Worm (Caenorhabditis elegans) whole organism, L4 larva: ENCODE results near the gene ttr-40.
A peak's percentile ranks its signal among the peaks of the same experiment; 100 is the strongest.

Source experiments
- F10B5.3 ChIP-seq: sonication (generic microtip); optimal IDR thresholded peaks from 2 replicates; lab custom pipeline; 2016; ENCODE audit warnings: mild to moderate bottlenecking, missing genetic modification characterization, missing compliant biosample characterization
- F37D6.2 ChIP-seq: sonication (generic microtip); optimal IDR thresholded peaks from 2 replicates; lab custom pipeline; 2016; ENCODE audit warnings: mild to moderate bottlenecking, missing genetic modification characterization, missing compliant biosample characterization
- F49E8.2 ChIP-seq: sonication (generic microtip); optimal IDR thresholded peaks from 2 replicates; lab custom pipeline; 2016; ENCODE audit warnings: missing compliant biosample characterization, mild to moderate bottlenecking, missing genetic modification characterization, borderline replicate concordance
- T20F7.1 ChIP-seq: fragments of 200-800 bp; sonication (Bioruptor generic); optimal IDR thresholded peaks from 2 replicates; lab custom pipeline; 2018; ENCODE audit warnings: mild to moderate bottlenecking, missing genetic modification characterization, missing compliant biosample characterization
- T26A8.4 ChIP-seq: fragments of 200-800 bp; sonication (Bioruptor generic); IDR thresholded peaks from 2 replicates; pipeline ENCODE4 v1.3.6; 2022; ENCODE audit warnings: missing genetic modification characterization, missing compliant biosample characterization
- Y105C5A.15 ChIP-seq: fragments of 200-800 bp; sonication (Bioruptor generic); IDR thresholded peaks from 2 replicates; pipeline ENCODE4 v1.3.6; 2022; ENCODE audit warnings: missing genetic modification characterization, missing compliant biosample characterization
- Y48G9A.11 ChIP-seq: fragments of 200-800 bp; sonication (Bioruptor generic); IDR thresholded peaks from 2 replicates; pipeline ENCODE4 v1.3.6; 2022; ENCODE audit warnings: missing genetic modification reagents, missing genetic modification characterization, missing compliant biosample characterization
- Y5F2A.4 ChIP-seq: fragments of 200-800 bp; sonication (Bioruptor generic); optimal IDR thresholded peaks from 2 replicates; lab custom pipeline; 2018; ENCODE audit warnings: mild to moderate bottlenecking, missing genetic modification characterization, missing compliant biosample characterization
- ZK337.2 ChIP-seq: fragments of 200-800 bp; sonication (Bioruptor generic); IDR thresholded peaks from 2 replicates; pipeline ENCODE4 v1.3.6; 2022; ENCODE audit warnings: missing genetic modification reagents, missing genetic modification characterization, missing compliant biosample characterization
- ama-1 ChIP-seq: fragments of 150-350 bp; optimal IDR thresholded peaks from 2 replicates; lab custom pipeline; 2014; ENCODE audit warnings: inconsistent platforms, mixed read lengths
- ceh-20 ChIP-seq: fragments of 200-800 bp; sonication (Bioruptor generic); IDR thresholded peaks from 2 replicates; pipeline ENCODE4 v1.3.6; 2022; ENCODE audit warnings: missing genetic modification reagents, missing genetic modification characterization, missing compliant biosample characterization
- ceh-28 ChIP-seq: fragments of 150-350 bp; optimal IDR thresholded peaks from 2 replicates; lab custom pipeline; 2014; ENCODE audit warnings: missing biosample characterization, missing genetic modification reagents, missing genetic modification characterization
- ceh-32 ChIP-seq: sonication (generic microtip); optimal IDR thresholded peaks from 2 replicates; lab custom pipeline; 2016; ENCODE audit warnings: mild to moderate bottlenecking, missing genetic modification characterization, missing compliant biosample characterization; ENCODE audit not compliant: poor library complexity
- ceh-44 ChIP-seq: fragments of 200-800 bp; sonication (Bioruptor generic); IDR thresholded peaks from 2 replicates; pipeline ENCODE4 v1.3.6; 2022; ENCODE audit warnings: missing genetic modification reagents, missing genetic modification characterization, missing compliant biosample characterization
- ceh-82 ChIP-seq: sonication (generic microtip); optimal IDR thresholded peaks from 2 replicates; lab custom pipeline; 2017; ENCODE audit warnings: missing biosample characterization, missing genetic modification characterization
- daf-12 ChIP-seq: fragments of 150-350 bp; optimal IDR thresholded peaks from 2 replicates; lab custom pipeline; 2014; ENCODE audit warnings: missing biosample characterization, missing genetic modification reagents, missing genetic modification characterization
- daf-19 ChIP-seq: fragments of 200-800 bp; sonication (Bioruptor generic); conservative IDR thresholded peaks from 2 replicates; pipeline ENCODE4 v1.3.6; 2022; ENCODE audit warnings: missing genetic modification characterization, missing compliant biosample characterization
- daf-8 ChIP-seq: fragments of 200-800 bp; sonication (Bioruptor generic); IDR thresholded peaks from 2 replicates; pipeline ENCODE4 v1.3.6; 2022; ENCODE audit warnings: missing genetic modification characterization, missing compliant biosample characterization
- dmd-6 ChIP-seq: fragments of 200-800 bp; sonication (Bioruptor generic); IDR thresholded peaks from 2 replicates; pipeline ENCODE4 v1.3.6; 2022; ENCODE audit warnings: missing genetic modification reagents, missing genetic modification characterization, missing compliant biosample characterization
- dmd-9 ChIP-seq: fragments of 200-800 bp; sonication (Bioruptor generic); IDR thresholded peaks from 2 replicates; pipeline ENCODE4 v1.3.6; 2022; ENCODE audit warnings: missing genetic modification reagents, missing genetic modification characterization, missing compliant biosample characterization
- dpl-1 ChIP-seq: fragments of 150-350 bp; optimal IDR thresholded peaks from 2 replicates; lab custom pipeline; 2014; ENCODE audit warnings: missing biosample characterization, missing genetic modification reagents, missing genetic modification characterization
- fos-1 ChIP-seq: fragments of 150-350 bp; optimal IDR thresholded peaks from 2 replicates; lab custom pipeline; 2014; ENCODE audit warnings: missing biosample characterization, missing genetic modification characterization
- hif-1 ChIP-seq, 2 experiments: sonication (generic microtip); optimal IDR thresholded peaks; 2 replicates each; lab custom pipeline; 2016 to 2017; ENCODE audit warnings: missing compliant biosample characterization in 2 of 2, missing genetic modification characterization in 2 of 2, missing genetic modification reagents in 2 of 2, missing genotype in 2 of 2, mild to moderate bottlenecking in 1 of 2
- lin-1 ChIP-seq: fragments of 200-800 bp; sonication (Bioruptor generic); IDR thresholded peaks from 2 replicates; pipeline ENCODE4 v1.3.6; 2022; ENCODE audit warnings: missing genetic modification reagents, missing genetic modification characterization, missing compliant biosample characterization
- lin-13 ChIP-seq: fragments of 150-350 bp; optimal IDR thresholded peaks from 2 replicates; lab custom pipeline; 2014; ENCODE audit warnings: missing biosample characterization, missing genetic modification reagents, missing genetic modification characterization
- lin-15B ChIP-seq: fragments of 150-350 bp; sonication (generic microtip); optimal IDR thresholded peaks from 3 replicates; lab custom pipeline; 2014; ENCODE audit warnings: missing biosample characterization, missing genetic modification characterization
- lir-3 ChIP-seq: sonication (generic microtip); optimal IDR thresholded peaks from 2 replicates; lab custom pipeline; 2016; ENCODE audit warnings: mild to moderate bottlenecking, missing genetic modification characterization, missing compliant biosample characterization
- madf-9 ChIP-seq: fragments of 200-800 bp; sonication (Bioruptor generic); conservative IDR thresholded peaks from 2 replicates; pipeline ENCODE4 v1.3.6; 2022; ENCODE audit warnings: missing genetic modification reagents, missing genetic modification characterization, missing compliant biosample characterization
- mdl-1 ChIP-seq, 2 experiments: fragments of 150-350 bp in 1 of 2; sonication (generic microtip) in 1 of 2; optimal IDR thresholded peaks; 2 replicates each; lab custom pipeline; 2014 to 2017; ENCODE audit warnings: missing biosample characterization in 2 of 2, missing genetic modification characterization in 2 of 2
- mdt-29 ChIP-seq: fragments of 200-800 bp; sonication (Bioruptor generic); IDR thresholded peaks from 2 replicates; pipeline ENCODE4 v1.3.6; 2022; ENCODE audit warnings: missing genetic modification reagents, missing genetic modification characterization, missing compliant biosample characterization
- mep-1 ChIP-seq: fragments of 150-350 bp; sonication (generic microtip); optimal IDR thresholded peaks from 3 replicates; lab custom pipeline; 2014; ENCODE audit warnings: missing biosample characterization, missing genetic modification characterization
- mes-2 ChIP-seq: sonication (generic microtip); optimal IDR thresholded peaks from 2 replicates; lab custom pipeline; 2016; ENCODE audit warnings: missing genotype, mild to moderate bottlenecking, missing genetic modification characterization, missing compliant biosample characterization; ENCODE audit not compliant: poor library complexity, severe bottlenecking
- mxl-2 ChIP-seq: fragments of 200-800 bp; sonication (Bioruptor generic); conservative IDR thresholded peaks from 2 replicates; pipeline ENCODE4 v1.3.6; 2022; ENCODE audit warnings: missing genetic modification reagents, missing genetic modification characterization, missing compliant biosample characterization
- nhr-11 ChIP-seq: fragments of 150-350 bp; optimal IDR thresholded peaks from 2 replicates; lab custom pipeline; 2014; ENCODE audit warnings: missing biosample characterization, missing genetic modification characterization
- nhr-237 ChIP-seq: sonication (generic microtip); optimal IDR thresholded peaks from 2 replicates; lab custom pipeline; 2017; ENCODE audit warnings: missing biosample characterization, missing genetic modification characterization
- nhr-28 ChIP-seq: fragments of 150-350 bp; optimal IDR thresholded peaks from 2 replicates; lab custom pipeline; 2014; ENCODE audit warnings: missing biosample characterization, missing genetic modification characterization
- nhr-41 ChIP-seq: fragments of 200-800 bp; sonication (Bioruptor generic); IDR thresholded peaks from 2 replicates; pipeline ENCODE4 v1.3.6; 2022; ENCODE audit warnings: missing genetic modification reagents, missing genetic modification characterization, missing compliant biosample characterization
- nhr-6 ChIP-seq: fragments of 150-350 bp; optimal IDR thresholded peaks from 2 replicates; lab custom pipeline; 2014; ENCODE audit warnings: missing biosample characterization, missing genetic modification characterization
- pha-4 ChIP-seq, 2 experiments: fragments of 150-350 bp in 1 of 2; fragments of 200-800 bp in 1 of 2; sonication (Bioruptor generic) in 1 of 2; IDR thresholded peaks in 1 of 2; optimal IDR thresholded peaks in 1 of 2; 2 replicates each; pipeline versions ENCODE4 v1.3.6 to Lab custom; 2014 to 2022; ENCODE audit warnings: missing genetic modification characterization in 2 of 2, missing genetic modification reagents in 2 of 2, missing biosample characterization in 1 of 2, missing compliant biosample characterization in 1 of 2
- php-3 ChIP-seq: fragments of 200-800 bp; sonication (Bioruptor generic); IDR thresholded peaks from 2 replicates; pipeline ENCODE4 v1.3.6; 2022; ENCODE audit warnings: missing genetic modification reagents, missing genetic modification characterization, missing compliant biosample characterization
- pqm-1 ChIP-seq: sonication (generic microtip); optimal IDR thresholded peaks from 2 replicates; lab custom pipeline; 2017; ENCODE audit warnings: missing biosample characterization, missing genetic modification characterization
- sdz-12 ChIP-seq: fragments of 200-800 bp; sonication (Bioruptor generic); optimal IDR thresholded peaks from 2 replicates; lab custom pipeline; 2018; ENCODE audit warnings: mild to moderate bottlenecking, missing genetic modification characterization, missing compliant biosample characterization
- skn-1 ChIP-seq: fragments of 150-350 bp; optimal IDR thresholded peaks from 2 replicates; lab custom pipeline; 2014; ENCODE audit warnings: missing biosample characterization, missing genetic modification characterization
- snpc-1.2 ChIP-seq: fragments of 200-800 bp; sonication (Bioruptor generic); IDR thresholded peaks from 2 replicates; pipeline ENCODE4 v1.3.6; 2022; ENCODE audit warnings: missing genetic modification reagents, missing genetic modification characterization, missing compliant biosample characterization
- tag-97 ChIP-seq: fragments of 200-800 bp; sonication (Bioruptor generic); IDR thresholded peaks from 2 replicates; pipeline ENCODE4 v1.3.6; 2022; ENCODE audit warnings: missing genetic modification characterization, missing compliant biosample characterization
- tra-1 ChIP-seq: fragments of 200-800 bp; sonication (Bioruptor generic); IDR thresholded peaks from 2 replicates; pipeline ENCODE4 v1.3.6; 2022; ENCODE audit warnings: missing genetic modification reagents, missing genetic modification characterization, missing compliant biosample characterization
- unc-130 ChIP-seq: sonication (generic microtip); optimal IDR thresholded peaks from 2 replicates; lab custom pipeline; 2016; ENCODE audit warnings: missing genetic modification reagents, missing genetic modification characterization, missing compliant biosample characterization
- unc-62 ChIP-seq, 3 experiments: fragments of 150-350 bp in 1 of 3; sonication (generic microtip); optimal IDR thresholded peaks in 2 of 3; peaks in 1 of 3; 1 replicate in 1 of 3; 2 replicates in 2 of 3; lab custom pipeline; 2014 to 2017; ENCODE audit warnings: missing biosample characterization in 3 of 3, missing genetic modification characterization in 3 of 3, missing genetic modification reagents in 3 of 3, missing genotype in 1 of 3
- zfp-3 ChIP-seq: fragments of 200-800 bp; sonication (Bioruptor generic); conservative IDR thresholded peaks from 2 replicates; pipeline ENCODE4 v1.3.6; 2022; ENCODE audit warnings: missing genetic modification reagents, missing genetic modification characterization, missing compliant biosample characterization
- zip-2 ChIP-seq: fragments of 150-350 bp; optimal IDR thresholded peaks from 2 replicates; lab custom pipeline; 2014; ENCODE audit warnings: missing biosample characterization, missing genetic modification characterization
- ztf-11 ChIP-seq: fragments of 150-350 bp; optimal IDR thresholded peaks from 2 replicates; lab custom pipeline; 2014; ENCODE audit warnings: missing biosample characterization, missing genetic modification characterization

ttr-40 gene

DNA sequence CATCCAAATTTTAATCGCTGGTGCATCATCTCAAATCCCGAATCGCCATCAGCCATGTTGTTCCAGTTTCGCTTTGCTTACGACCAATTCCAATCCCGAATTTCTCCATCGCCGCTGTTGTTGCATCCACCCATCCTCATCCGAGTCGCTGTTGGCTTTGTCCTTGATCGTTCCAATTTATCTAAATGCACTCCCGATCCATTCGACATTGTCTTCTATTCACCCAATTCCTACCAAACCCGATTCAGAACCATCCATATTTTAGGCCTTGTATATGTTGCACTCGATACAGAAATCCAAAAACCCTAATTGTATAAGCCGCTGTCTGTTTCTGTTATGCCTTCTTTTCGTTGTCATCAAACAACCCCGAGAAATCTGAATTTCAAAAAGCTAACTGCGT, 15.0 kb downstream of the ttr-40 start (continued):
- TF ChIP-seq sdz-12 (GFP tag; lab: Kevin White, UChicago) (peak; percentile 82), nhr-6 (tag; lab: Kevin White, UChicago) (no peak), F37D6.2 (tag; lab: Kevin White, UChicago) (no peak), ceh-28 (tag; lab: Kevin White, UChicago) (no peak), lin-1 (GFP tag; lab: Robert Waterston, UW) (peak; percentile 63), pqm-1 (tag; lab: Kevin White, UChicago) (no peak), nhr-237 (no peak), daf-19 (peak; percentile 89), nhr-11 (tag; lab: Kevin White, UChicago) (no peak), tra-1 (GFP tag; lab: Robert Waterston, UW) (peak; percentile 73; the same call in 1 of the 2 replicates), zfp-3 (GFP tag; lab: Robert Waterston, UW) (peak; percentile 95), nhr-41 (peak; percentile 14; the same call in 1 of the 2 replicates), pha-4 (GFP tag; IDR thresholded peaks at IDR 0.05; lab: Robert Waterston, UW) (peak; percentile 90), pha-4 (tag; optimal IDR thresholded peaks at IDR 0.05; lab: Kevin White, UChicago) (no peak), mep-1 (no peak), snpc-1.2 (GFP tag; lab: Robert Waterston, UW) (peak; percentile 70; the same call in 1 of the 2 replicates), F49E8.2 (tag; lab: Kevin White, UChicago) (no peak), Y48G9A.11 (peak; percentile 58), mdl-1 (tag; optimal IDR thresholded peaks at IDR 0.05; lab: Kevin White, UChicago) (no peak), php-3 (GFP tag; lab: Robert Waterston, UW) (peak; percentile 81), ztf-11 (tag; lab: Kevin White, UChicago) (no peak), ama-1 (lab: Kevin White, UChicago) (peak; percentile 24), madf-9 (peak; percentile 45; the same call in 1 of the 2 replicates), Y105C5A.15 (GFP tag; lab: Robert Waterston, UW) (no peak), daf-8 (GFP tag; lab: Robert Waterston, UW) (no peak), hif-1 (tag; optimal IDR thresholded peaks at IDR 0.05; lab: Kevin White, UChicago) (no peak), zip-2 (no peak), T26A8.4 (peak; percentile 97), ceh-82 (tag; lab: Kevin White, UChicago) (no peak), nhr-28 (no peak), T20F7.1 (GFP tag; lab: Kevin White, UChicago) (no peak), dpl-1 (GFP tag; lab: Kevin White, UChicago) (no peak), lin-15B (no peak), lir-3 (tag; lab: Kevin White, UChicago) (no peak), ZK337.2 (GFP tag; lab: Robert Waterston, UW) (no peak), ceh-32 (no peak), lin-13 (GFP tag; lab: Kevin White, UChicago) (no peak), tag-97 (GFP tag; lab: Robert Waterston, UW) (no peak), skn-1 (tag; lab: Kevin White, UChicago) (no peak), mxl-2 (GFP tag; lab: Robert Waterston, UW) (peak; percentile 59; the same call in 1 of the 2 replicates), F10B5.3 (tag; lab: Kevin White, UChicago) (no peak), fos-1 (tag; lab: Kevin White, UChicago) (no peak), unc-130 (no peak), dmd-6 (GFP tag; lab: Robert Waterston, UW) (no peak; the same call in none of the 2 replicates), daf-12 (no peak), mdt-29 (GFP tag; lab: Robert Waterston, UW) (peak; percentile 71), mes-2 (no peak), dmd-9 (0 out of 2 replicates have a peak, but pooled peaks have one; percentile 4), ceh-20 (GFP tag; lab: Robert Waterston, UW) (peak; percentile 92), Y5F2A.4 (GFP tag; lab: Kevin White, UChicago) (peak; percentile 13), ceh-44 (no peak), unc-62 (GFP tag; optimal IDR thresholded peaks at IDR 0.05 in 1 of 2; lab: Kevin White, UChicago) (no peak), unc-62 (tag; optimal IDR thresholded peaks at IDR 0.05; lab: Kevin White, UChicago) (no peak)
